Fruit fly (Drosophila melanogaster) whole organism, wandering third instar larva: Measurements from ENCODE around the gene CG5644.

ENCODE experiments used
- CrebA ChIP-seq: fragments of 200-800 bp; sonication (Bioruptor generic); optimal IDR thresholded peaks from 2 replicates; lab custom pipeline; 2016; ENCODE audit warnings: missing biosample characterization, mild to moderate bottlenecking, missing genetic modification characterization, borderline replicate concordance
- HLH106 ChIP-seq: fragments of 200-800 bp; optimal IDR thresholded peaks from 3 replicates; lab custom pipeline; 2019; ENCODE audit warnings: missing biosample characterization, mild to moderate bottlenecking, missing genetic modification characterization, moderate library complexity
- Mio ChIP-seq: sonication (Bioruptor generic); optimal IDR thresholded peaks from 2 replicates; lab custom pipeline; 2016; ENCODE audit warnings: missing biosample characterization, missing genetic modification characterization
- brk ChIP-seq: fragments of 200-800 bp; sonication (Bioruptor generic); optimal IDR thresholded peaks from 2 replicates; lab custom pipeline; 2016; ENCODE audit warnings: missing biosample characterization, mild to moderate bottlenecking, missing genetic modification characterization
- rgr ChIP-seq: fragments of 200-800 bp; sonication (Bioruptor generic); optimal IDR thresholded peaks from 3 replicates; lab custom pipeline; 2016; ENCODE audit warnings: missing biosample characterization, mild to moderate bottlenecking, missing genetic modification characterization
- sv ChIP-seq: fragments of 200-800 bp; sonication (Bioruptor generic); optimal IDR thresholded peaks from 3 replicates; lab custom pipeline; 2016; ENCODE audit warnings: missing biosample characterization, missing genetic modification characterization

DNA sequence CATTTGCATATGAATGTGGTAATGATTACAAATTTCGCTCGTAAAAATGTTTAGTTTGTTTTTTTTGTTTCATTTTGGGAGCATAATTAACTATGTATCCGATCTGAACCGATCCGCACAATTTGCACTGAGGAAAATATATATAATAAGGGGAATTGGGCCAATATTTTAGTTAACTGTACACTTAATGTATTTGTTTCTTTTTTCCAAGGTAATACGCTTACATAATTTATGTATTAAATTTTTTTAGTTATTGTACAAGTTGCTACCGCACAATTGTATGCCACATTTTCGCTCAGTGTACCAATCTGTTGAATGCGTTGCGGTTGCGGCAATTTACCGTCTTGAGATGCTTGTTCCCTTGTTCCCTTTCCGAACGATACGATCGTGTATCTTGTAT, 46.0 kb upstream of the CG5644 start:
- TF ChIP-seq sv (peak; percentile 77), rgr (GFP tag; lab: Kevin White, UChicago) (peak; percentile 12), HLH106 (tag; lab: Kevin White, UChicago) (no peak), Mio (GFP tag; lab: Kevin White, UChicago) (no peak), CrebA (GFP tag; lab: Kevin White, UChicago) (no peak), brk (GFP tag; lab: Kevin White, UChicago) (no peak)
